Worm (Caenorhabditis elegans): Measurements from ENCODE around the gene sav-1.

DNA sequence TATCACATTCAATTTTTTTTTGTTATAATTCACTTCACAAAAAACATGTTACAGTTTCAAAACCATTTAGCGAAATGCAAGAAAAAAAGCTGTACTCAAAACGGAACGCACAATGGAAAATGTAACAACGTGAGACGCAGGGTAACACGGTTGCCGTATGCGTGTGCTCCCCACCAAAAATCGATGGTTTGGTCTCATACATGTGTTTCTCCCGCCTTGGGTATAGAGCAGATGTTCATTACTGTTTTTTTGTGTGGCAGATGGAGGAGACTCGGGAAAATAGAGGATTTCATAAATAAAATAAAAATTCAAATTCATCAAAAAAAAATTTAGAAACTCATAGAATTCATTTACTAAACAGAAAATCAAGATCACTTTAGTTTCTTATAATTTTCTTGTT is 26.0 kb downstream of the sav-1 start, which contains the start of gene AH9.3:
- TF ChIP-seq skn-1 (tag; optimal IDR thresholded peaks at IDR 0.05) (no peak), sox-4 (tag; optimal IDR thresholded peaks at IDR 0.05) (no peak), unc-86 (tag; optimal IDR thresholded peaks at IDR 0.05) (no peak), lin-39 (tag; optimal IDR thresholded peaks at IDR 0.05) (no peak)

Data from whole organism, L1 larva.